Worm (Caenorhabditis elegans): ENCODE measurements around the gene jmjd-3.1.
"Not testable (repeated sequence)": the region's sequence is repeated elsewhere in the genome, so short reads cannot be mapped to it uniquely, and the experiment has no call there.

jmjd-3.1 gene

ce11 chrX:8570997-8571517 lies at the start of gene jmjd-3.1:
Gene jmjd-3.1, plus strand, starts transcription at chrX:8571047.
- peak; percentile 16 for TF ChIP-seq nhr-71 (tag; optimal IDR thresholded peaks at IDR 0.05)
- no peak for TF ChIP-seq C34B4.2 (tag; optimal IDR thresholded peaks at IDR 0.05)
- TF ChIP-seq irx-1 (tag; optimal IDR thresholded peaks at IDR 0.05): no peak
- TF ChIP-seq mef-2 (tag; optimal IDR thresholded peaks at IDR 0.05): no peak
- TF ChIP-seq sox-4 (tag; optimal IDR thresholded peaks at IDR 0.05): peak; percentile 6
- peak; percentile 89 for TF ChIP-seq dsc-1 (tag; optimal IDR thresholded peaks at IDR 0.05)
- no peak for TF ChIP-seq mep-1 (tag; optimal IDR thresholded peaks at IDR 0.05)
- TF ChIP-seq fkh-8 (tag; optimal IDR thresholded peaks at IDR 0.05): peak; percentile 7
- peak; percentile 38 for TF ChIP-seq nhr-47 (tag; optimal IDR thresholded peaks at IDR 0.05)

ce11 chrX:8521614-8522013 lies 49.2 kb upstream of the jmjd-3.1 start, which contains the start of gene C03G5.14:
Gene C03G5.14, plus strand, starts transcription at chrX:8521914.
- no peak for TF ChIP-seq hlh-17 (GFP tag; optimal IDR thresholded peaks at IDR 0.05; ENCODE audit: borderline replicate concordance)
- no peak for TF ChIP-seq unc-86 (tag; optimal IDR thresholded peaks at IDR 0.05)
- no peak for TF ChIP-seq ceh-90 (tag; optimal IDR thresholded peaks at IDR 0.05)
- TF ChIP-seq unc-62 (GFP tag; optimal IDR thresholded peaks at IDR 0.05): no peak
- TF ChIP-seq ceh-8 (GFP tag; optimal IDR thresholded peaks at IDR 0.05): no peak
- TF ChIP-seq ces-1 (GFP tag; optimal IDR thresholded peaks at IDR 0.05): no peak
- no peak for TF ChIP-seq hlh-4 (tag; optimal IDR thresholded peaks at IDR 0.05)
- TF ChIP-seq pag-3 (tag; optimal IDR thresholded peaks at IDR 0.05; ENCODE audit: borderline replicate concordance, insufficient read depth): no peak
- TF ChIP-seq mep-1 (tag; optimal IDR thresholded peaks at IDR 0.05): no peak
- TF ChIP-seq egl-27 (tag; optimal IDR thresholded peaks at IDR 0.05): no peak
- no peak for TF ChIP-seq aha-1 (tag; optimal IDR thresholded peaks at IDR 0.05)

ce11 chrX:8523000-8523399 lies 47.8 kb upstream of the jmjd-3.1 start:
- TF ChIP-seq fkh-8 (tag; optimal IDR thresholded peaks at IDR 0.05) (peak; percentile 49), ceh-8 (GFP tag; optimal IDR thresholded peaks at IDR 0.05) (peak; percentile 91), mef-2 (tag; optimal IDR thresholded peaks at IDR 0.05) (no peak)

ce11 chrX:8527950-8528349 lies 42.9 kb upstream of the jmjd-3.1 start, which contains the start of gene flp-5:
Gene flp-5, plus strand, starts transcription at chrX:8528250.
- TF ChIP-seq sptf-1 (tag; optimal IDR thresholded peaks at IDR 0.05): no peak
- no peak for TF ChIP-seq nhr-28 (tag; optimal IDR thresholded peaks at IDR 0.05)
- TF ChIP-seq unc-30 (tag; optimal IDR thresholded peaks at IDR 0.05): no peak
- no peak for TF ChIP-seq F16B12.6 (tag; optimal IDR thresholded peaks at IDR 0.05)
- no peak for TF ChIP-seq ceh-82 (tag; optimal IDR thresholded peaks at IDR 0.05)
- TF ChIP-seq nhr-90 (tag; optimal IDR thresholded peaks at IDR 0.05; ENCODE audit: poor library complexity): no peak
- no peak for TF ChIP-seq irx-1 (tag; optimal IDR thresholded peaks at IDR 0.05)
- no peak for TF ChIP-seq zag-1 (tag; optimal IDR thresholded peaks at IDR 0.05)
- TF ChIP-seq elt-2 (tag; optimal IDR thresholded peaks at IDR 0.05): no peak
- TF ChIP-seq unc-62 (GFP tag; optimal IDR thresholded peaks at IDR 0.05): no peak
- no peak for TF ChIP-seq nhr-11 (tag; optimal IDR thresholded peaks at IDR 0.05)
- no peak for TF ChIP-seq aly-2 (tag; optimal IDR thresholded peaks at IDR 0.05)
- no peak for TF ChIP-seq zip-4 (GFP tag; optimal IDR thresholded peaks at IDR 0.05)
- no peak for TF ChIP-seq fkh-10 (GFP tag; optimal IDR thresholded peaks at IDR 0.05)

- not testable (repeated sequence) for TF ChIP-seq sptf-1 (tag; optimal IDR thresholded peaks at IDR 0.05); lin-14 (GFP tag; optimal IDR thresholded peaks at IDR 0.05); hpl-2 (GFP tag; optimal IDR thresholded peaks at IDR 0.05)
Measured at ce11 chrX:8535006-8535405, 35.8 kb upstream of the jmjd-3.1 start, which contains the start of gene nspc-1. Gene nspc-1, minus strand, starts transcription at chrX:8535106.
